Fruit fly (Drosophila melanogaster): ENCODE data around the gene Cog7.

Gene Cog7

dm6 chr3R:29894393-29894792 is 38.5 kb downstream of the Cog7 start (continued):
- TF ChIP-seq Vsx1 (GFP tag; optimal IDR thresholded peaks at IDR 0.05) (peak; percentile 19), TFAM (GFP tag; optimal IDR thresholded peaks at IDR 0.05) (no peak), z (GFP tag; IDR thresholded peaks at IDR 0.05) (no peak), crp (GFP tag; optimal IDR thresholded peaks at IDR 0.05) (no peak), onecut (GFP tag; IDR thresholded peaks at IDR 0.05) (peak; percentile 20; the same call in 1 of the 2 replicates), ara (GFP tag; IDR thresholded peaks at IDR 0.05) (no peak), vvl (GFP tag; IDR thresholded peaks at IDR 0.05) (peak; percentile 51; the same call in 1 of the 2 replicates), D19A (tag; optimal IDR thresholded peaks at IDR 0.05) (peak; percentile 52), dm (GFP tag; optimal IDR thresholded peaks at IDR 0.05) (no peak), CG8478 (optimal IDR thresholded peaks at IDR 0.05) (no peak), CG12659 (GFP tag; optimal IDR thresholded peaks at IDR 0.05) (peak; percentile 55), sug (tag; optimal IDR thresholded peaks at IDR 0.05) (peak; percentile 66), CG7745 (tag; optimal IDR thresholded peaks at IDR 0.05) (no peak), bsh (GFP tag; optimal IDR thresholded peaks at IDR 0.05) (peak in 1 of 2 experiments; percentile 27), tin (GFP tag; optimal IDR thresholded peaks at IDR 0.05) (peak; percentile 11), CG2129 (GFP tag; IDR thresholded peaks at IDR 0.05; ENCODE audit: partially characterized antibody) (no peak), CG8924 (tag; optimal IDR thresholded peaks at IDR 0.05) (peak; percentile 68), CG8089 (GFP tag; optimal IDR thresholded peaks at IDR 0.05) (no peak), CG15269 (tag; optimal IDR thresholded peaks at IDR 0.05) (peak; percentile 80), NC2α (GFP tag; optimal IDR thresholded peaks at IDR 0.05) (no peak), CG43689 (GFP tag; IDR thresholded peaks at IDR 0.05) (peak; percentile 25; the same call in 1 of the 2 replicates), sima (GFP tag; optimal IDR thresholded peaks at IDR 0.05) (no peak), CG4404 (GFP tag; IDR thresholded peaks at IDR 0.05) (peak; percentile 32; the same call in 1 of the 2 replicates), peb (GFP tag; IDR thresholded peaks at IDR 0.05) (no peak), dysf (GFP tag; IDR thresholded peaks at IDR 0.05) (peak; percentile 89), CG14050 (GFP tag; IDR thresholded peaks at IDR 0.05) (no peak; the same call in 2 of the 3 replicates), CG8281 (tag; optimal IDR thresholded peaks at IDR 0.05) (peak; percentile 18), rib (GFP tag; IDR thresholded peaks at IDR 0.05) (no peak), HmgD (GFP tag; optimal IDR thresholded peaks at IDR 0.05) (no peak), Adf1 (GFP tag; IDR thresholded peaks at IDR 0.05) (no peak), CG2712 (tag; optimal IDR thresholded peaks at IDR 0.05) (peak; percentile 68), Ssrp (tag; optimal IDR thresholded peaks at IDR 0.05) (peak; percentile 36), Xrp1 (GFP tag; IDR thresholded peaks at IDR 0.05) (peak; percentile 40; the same call in 1 of the 2 replicates), CG8290 (GFP tag; optimal IDR thresholded peaks at IDR 0.05) (no peak), CG8290 (tag; optimal IDR thresholded peaks at IDR 0.05) (peak in 1 of 2 experiments; percentile 72), Hr39 (optimal IDR thresholded peaks at IDR 0.05) (no peak), CG8765 (GFP tag; IDR thresholded peaks at IDR 0.05) (no peak), wor (GFP tag; IDR thresholded peaks at IDR 0.05) (peak; percentile 32), danr (GFP tag; IDR thresholded peaks at IDR 0.05) (peak; percentile 54; the same call in 1 of the 2 replicates), grn (GFP tag; optimal IDR thresholded peaks at IDR 0.05) (no peak), CG2199 (GFP tag; IDR thresholded peaks at IDR 0.05) (no peak; the same call in 2 of the 3 replicates), Six4 (GFP tag; optimal IDR thresholded peaks at IDR 0.05) (peak; percentile 31), Xbp1 (GFP tag; optimal IDR thresholded peaks at IDR 0.05) (peak; percentile 29), CG34376 (GFP tag; optimal IDR thresholded peaks at IDR 0.05) (peak; percentile 6), CG10959 (GFP tag; IDR thresholded peaks at IDR 0.05) (no peak), CG8359 (GFP tag; optimal IDR thresholded peaks at IDR 0.05; ENCODE audit: borderline replicate concordance) (no peak), Opbp (GFP tag; IDR thresholded peaks at IDR 0.05; ENCODE audit: partially characterized antibody) (no peak), CG4360 (GFP tag; IDR thresholded peaks at IDR 0.05) (no peak), CG18011 (GFP tag; optimal IDR thresholded peaks at IDR 0.05) (no peak), CG4707 (GFP tag; optimal IDR thresholded peaks at IDR 0.05) (no peak), mld (GFP tag; IDR thresholded peaks at IDR 0.05; ENCODE audit: partially characterized antibody) (no peak), ato (GFP tag; IDR thresholded peaks at IDR 0.05; ENCODE audit: partially characterized antibody) (no peak)

Measured in whole organism, embryonic.